Worm (Caenorhabditis elegans) whole organism, L2 larva: ENCODE results near the gene cyp-33C6.

Experiments
- C34F6.9 ChIP-seq: fragments of 150-350 bp; optimal IDR thresholded peaks from 2 replicates; lab custom pipeline; 2014; ENCODE audit warnings: missing biosample characterization, missing genetic modification characterization
- F13H6.1 ChIP-seq: sonication (generic microtip); optimal IDR thresholded peaks from 2 replicates; lab custom pipeline; 2016; ENCODE audit warnings: missing genetic modification characterization, missing compliant biosample characterization
- dmd-4 ChIP-seq: sonication (generic microtip); optimal IDR thresholded peaks from 2 replicates; lab custom pipeline; 2017; ENCODE audit warnings: missing biosample characterization, missing genetic modification characterization
- egl-27 ChIP-seq: sonication (generic microtip); optimal IDR thresholded peaks from 3 replicates; lab custom pipeline; 2017; ENCODE audit warnings: missing biosample characterization, missing genetic modification reagents, missing genetic modification characterization
- lin-13 ChIP-seq: fragments of 150-350 bp; optimal IDR thresholded peaks from 2 replicates; lab custom pipeline; 2014; ENCODE audit warnings: missing biosample characterization, missing genetic modification reagents, missing genetic modification characterization
- nhr-10 ChIP-seq: sonication (generic microtip); optimal IDR thresholded peaks from 2 replicates; lab custom pipeline; 2017; ENCODE audit warnings: missing biosample characterization, missing genetic modification characterization
- nhr-12 ChIP-seq: fragments of 150-350 bp; optimal IDR thresholded peaks from 2 replicates; lab custom pipeline; 2014; ENCODE audit warnings: missing biosample characterization, missing genetic modification characterization
- nhr-25 ChIP-seq: fragments of 150-350 bp; sonication (generic microtip); optimal IDR thresholded peaks from 3 replicates; lab custom pipeline; 2014; ENCODE audit warnings: missing biosample characterization, missing genetic modification characterization
- nhr-6 ChIP-seq: fragments of 150-350 bp; optimal IDR thresholded peaks from 2 replicates; lab custom pipeline; 2014; ENCODE audit warnings: missing biosample characterization, missing genetic modification characterization
- unc-39 ChIP-seq: fragments of 150-350 bp; optimal IDR thresholded peaks from 2 replicates; lab custom pipeline; 2014; ENCODE audit warnings: missing biosample characterization, missing genetic modification characterization
- ztf-11 ChIP-seq: sonication (generic microtip); optimal IDR thresholded peaks from 2 replicates; lab custom pipeline; 2017; ENCODE audit warnings: missing biosample characterization, missing genetic modification characterization

DNA sequence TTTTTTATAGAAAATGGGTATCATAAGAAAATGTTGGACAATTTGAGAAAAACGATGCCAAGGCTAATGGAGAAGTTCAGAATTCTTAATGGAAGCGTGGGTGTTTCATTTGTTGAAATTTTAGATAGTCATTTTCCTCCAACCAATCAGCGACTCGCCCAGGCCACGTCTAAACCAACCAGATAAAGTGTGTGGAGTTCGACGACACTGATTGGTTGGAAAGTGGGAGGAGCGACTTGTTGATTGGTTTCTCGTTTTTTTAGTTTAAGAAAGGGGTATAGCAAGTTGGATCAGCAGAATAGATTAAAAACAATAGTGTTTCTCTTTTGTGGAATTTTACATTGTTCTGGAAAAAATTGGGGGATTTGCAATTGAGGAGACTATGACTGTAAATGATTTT is 41.7 kb downstream of the cyp-33C6 start:
- TF ChIP-seq lin-13 (no peak), ztf-11 (tag; lab: Kevin White, UChicago) (no peak), dmd-4 (tag; lab: Kevin White, UChicago) (no peak), nhr-25 (tag; lab: Kevin White, UChicago) (no peak), nhr-10 (tag; lab: Kevin White, UChicago) (no peak), unc-39 (tag; lab: Kevin White, UChicago) (no peak), nhr-6 (no peak), nhr-12 (tag; lab: Kevin White, UChicago) (no peak), F13H6.1 (tag; lab: Kevin White, UChicago) (no peak), egl-27 (no peak), C34F6.9 (tag; lab: Kevin White, UChicago) (no peak)
